Worm (Caenorhabditis elegans): ENCODE measurements around the gene srr-6.

DNA sequence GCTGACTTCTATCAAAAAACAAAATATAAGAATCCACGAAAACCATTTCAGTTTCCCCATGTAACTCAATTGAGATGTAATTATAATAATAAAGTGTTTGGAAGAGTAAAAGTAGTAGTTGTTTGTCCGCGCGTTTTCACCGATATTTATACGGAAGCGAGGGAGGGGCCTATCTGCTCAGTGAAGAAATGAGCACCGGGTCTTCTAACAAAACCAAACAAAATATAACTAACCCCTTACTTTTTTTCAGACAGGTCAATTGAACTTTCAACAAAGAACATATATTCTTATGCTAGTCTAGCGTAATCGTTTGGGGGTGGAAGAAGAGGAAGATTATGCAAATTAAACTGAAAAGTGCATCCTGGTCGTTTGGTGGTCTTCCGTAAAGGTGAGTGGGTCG, 17.4 kb upstream of the srr-6 start, which contains the start of gene ncx-9:
- TF ChIP-seq unc-130 (GFP tag; optimal IDR thresholded peaks at IDR 0.05) (no peak), mdt-29 (GFP tag; IDR thresholded peaks at IDR 0.05) (no peak), fos-1 (tag; optimal IDR thresholded peaks at IDR 0.05) (no peak), pha-4 (GFP tag; IDR thresholded peaks at IDR 0.05) (no peak), pha-4 (tag; optimal IDR thresholded peaks at IDR 0.05) (no peak), pqm-1 (tag; optimal IDR thresholded peaks at IDR 0.05) (no peak), Y48G9A.11 (GFP tag; IDR thresholded peaks at IDR 0.05) (no peak), fkh-10 (GFP tag; optimal IDR thresholded peaks at IDR 0.05) (no peak), ceh-28 (tag; optimal IDR thresholded peaks at IDR 0.05) (no peak), duxl-1 (tag; optimal IDR thresholded peaks at IDR 0.05; ENCODE audit: poor library complexity) (no peak), nhr-25 (tag; optimal IDR thresholded peaks at IDR 0.05; ENCODE audit: borderline replicate concordance, insufficient read depth) (no peak), dve-1 (tag; optimal IDR thresholded peaks at IDR 0.05; ENCODE audit: insufficient read depth) (no peak), unc-62 (GFP tag; optimal IDR thresholded peaks at IDR 0.05 in 1 of 2) (no peak), unc-62 (tag; optimal IDR thresholded peaks at IDR 0.05) (no peak), nhr-76 (tag; optimal IDR thresholded peaks at IDR 0.05) (no peak), egl-27 (tag; optimal IDR thresholded peaks at IDR 0.05) (no peak)
